ENCODE assay signal across 5 worm cellular contexts in genomic region chrIV:10820114-10820513, ce11.
TF ChIP-seq lines count a peak whose summit lies in the region.

No protein-coding gene starts in this region.

TF ChIP-seq in whole organism, L1 larva, 84 proteins besides CTCF, POLR2A, EP300 and RAD21:
- TF ChIP-seq C34B4.2 (tag; optimal IDR thresholded peaks at IDR 0.05; lab: Kevin White, UChicago) (no peak), blmp-1 (tag; optimal IDR thresholded peaks at IDR 0.05; lab: Kevin White, UChicago) (peak; percentile 12), lin-35 (GFP tag; optimal IDR thresholded peaks at IDR 0.05; lab: Kevin White, UChicago) (peak in 1 of 2 experiments; percentile 24)

TF ChIP-seq in whole organism, L2 larva, 48 proteins besides CTCF, POLR2A, EP300 and RAD21:
- TF ChIP-seq fos-1 (tag; optimal IDR thresholded peaks at IDR 0.05; lab: Kevin White, UChicago), result peak; percentile 22
- TF ChIP-seq unc-62 (GFP tag; optimal IDR thresholded peaks at IDR 0.05; lab: Kevin White, UChicago), result no peak

TF ChIP-seq in whole organism, L3 larva, 47 proteins besides CTCF, POLR2A, EP300 and RAD21:
- TF ChIP-seq nhr-67 (tag; optimal IDR thresholded peaks at IDR 0.05; lab: Kevin White, UChicago) (no peak), egl-5 (tag; optimal IDR thresholded peaks at IDR 0.05; lab: Kevin White, UChicago) (no peak), pqm-1 (tag; optimal IDR thresholded peaks at IDR 0.05; lab: Kevin White, UChicago) (peak; percentile 2), mdl-1 (tag; optimal IDR thresholded peaks at IDR 0.05; lab: Kevin White, UChicago) (no peak), eor-1 (tag; optimal IDR thresholded peaks at IDR 0.05; lab: Kevin White, UChicago) (no peak), ceh-82 (tag; optimal IDR thresholded peaks at IDR 0.05; lab: Kevin White, UChicago) (no peak), pha-4 (tag; optimal IDR thresholded peaks at IDR 0.05; lab: Kevin White, UChicago) (no peak), elt-2 (tag; optimal IDR thresholded peaks at IDR 0.05; lab: Kevin White, UChicago) (peak; percentile 69), nhr-77 (tag; optimal IDR thresholded peaks at IDR 0.05; lab: Kevin White, UChicago) (no peak), unc-39 (tag; optimal IDR thresholded peaks at IDR 0.05; lab: Kevin White, UChicago) (no peak), nfya-1 (tag; optimal IDR thresholded peaks at IDR 0.05; lab: Kevin White, UChicago; ENCODE audit: insufficient read depth) (peak; percentile 10), jun-1 (tag; optimal IDR thresholded peaks at IDR 0.05; lab: Kevin White, UChicago) (no peak), lin-39 (tag; optimal IDR thresholded peaks at IDR 0.05; lab: Kevin White, UChicago) (no peak), sea-2 (GFP tag; optimal IDR thresholded peaks at IDR 0.05; lab: Kevin White, UChicago) (no peak), fkh-10 (GFP tag; optimal IDR thresholded peaks at IDR 0.05; lab: Kevin White, UChicago) (no peak)
TF ChIP-seq in whole organism, L3 larva: peak in this region for 3.

TF ChIP-seq in whole organism, L4 larva, 104 proteins besides CTCF, POLR2A, EP300 and RAD21 (continues in another document):
- TF ChIP-seq dmd-9 (GFP tag; IDR thresholded peaks at IDR 0.05; lab: Robert Waterston, UW) (no peak), mep-1 (tag; optimal IDR thresholded peaks at IDR 0.05; lab: Kevin White, UChicago) (no peak), ceh-62 (tag; optimal IDR thresholded peaks at IDR 0.05; lab: Kevin White, UChicago) (no peak), jun-1 (tag; optimal IDR thresholded peaks at IDR 0.05; lab: Kevin White, UChicago) (no peak), pha-4 (GFP tag; IDR thresholded peaks at IDR 0.05; lab: Robert Waterston, UW) (no peak), pha-4 (tag; optimal IDR thresholded peaks at IDR 0.05; lab: Kevin White, UChicago) (no peak), rbr-2 (tag; optimal IDR thresholded peaks at IDR 0.05; lab: Kevin White, UChicago) (no peak), set-16 (GFP tag; IDR thresholded peaks at IDR 0.05; lab: Robert Waterston, UW) (no peak), ama-1 (optimal IDR thresholded peaks at IDR 0.05; lab: Kevin White, UChicago) (no peak), skn-1 (tag; optimal IDR thresholded peaks at IDR 0.05; lab: Kevin White, UChicago) (no peak), lin-13 (GFP tag; optimal IDR thresholded peaks at IDR 0.05; lab: Kevin White, UChicago) (no peak), aha-1 (tag; lab: Kevin White, UChicago) (peak; percentile 51), nhr-48 (tag; optimal IDR thresholded peaks at IDR 0.05; lab: Kevin White, UChicago) (no peak), dve-1 (tag; optimal IDR thresholded peaks at IDR 0.05; lab: Kevin White, UChicago; ENCODE audit: insufficient read depth) (peak; percentile 61), unc-62 (GFP tag; optimal IDR thresholded peaks at IDR 0.05 in 1 of 2; lab: Kevin White, UChicago) (peak in 1 of 2 experiments; percentile 76), unc-62 (tag; optimal IDR thresholded peaks at IDR 0.05; lab: Kevin White, UChicago) (no peak), unc-130 (GFP tag; optimal IDR thresholded peaks at IDR 0.05; lab: Kevin White, UChicago) (no peak), dmd-6 (GFP tag; IDR thresholded peaks at IDR 0.05; lab: Robert Waterston, UW) (peak; percentile 67), tag-97 (GFP tag; IDR thresholded peaks at IDR 0.05; lab: Robert Waterston, UW) (no peak), nhr-28 (tag; optimal IDR thresholded peaks at IDR 0.05; lab: Kevin White, UChicago) (peak; percentile 61), nhr-76 (tag; optimal IDR thresholded peaks at IDR 0.05; lab: Kevin White, UChicago) (no peak), daf-16 (GFP tag; optimal IDR thresholded peaks at IDR 0.05; lab: Kevin White, UChicago) (no peak), daf-16 (tag; optimal IDR thresholded peaks at IDR 0.05; lab: Kevin White, UChicago) (peak; percentile 73), F26F4.8 (GFP tag; conservative IDR thresholded peaks at IDR 0.05; lab: Robert Waterston, UW) (no peak), spr-3 (GFP tag; optimal IDR thresholded peaks at IDR 0.05; lab: Kevin White, UChicago) (no peak), nhr-42 (GFP tag; IDR thresholded peaks at IDR 0.05; lab: Robert Waterston, UW) (no peak), R02D3.7 (tag; optimal IDR thresholded peaks at IDR 0.05; lab: Kevin White, UChicago) (no peak), lin-29 (GFP tag; IDR thresholded peaks at IDR 0.05; lab: Robert Waterston, UW) (no peak), hlh-11 (tag; optimal IDR thresholded peaks at IDR 0.05; lab: Kevin White, UChicago) (peak; percentile 69), Y5F2A.4 (GFP tag; optimal IDR thresholded peaks at IDR 0.05; lab: Kevin White, UChicago) (no peak), daf-19 (GFP tag; conservative IDR thresholded peaks at IDR 0.05; lab: Robert Waterston, UW) (no peak), lir-3 (tag; optimal IDR thresholded peaks at IDR 0.05; lab: Kevin White, UChicago) (no peak), mxl-3 (GFP tag; optimal IDR thresholded peaks at IDR 0.05; lab: Kevin White, UChicago) (peak; percentile 17), nhr-77 (tag; optimal IDR thresholded peaks at IDR 0.05; lab: Kevin White, UChicago) (no peak), zip-2 (tag; optimal IDR thresholded peaks at IDR 0.05; lab: Kevin White, UChicago) (no peak), snpc-4 (tag; optimal IDR thresholded peaks at IDR 0.05; lab: Kevin White, UChicago) (no peak), nhr-25 (tag; optimal IDR thresholded peaks at IDR 0.05; lab: Kevin White, UChicago; ENCODE audit: borderline replicate concordance, insufficient read depth) (no peak), T20F7.1 (GFP tag; optimal IDR thresholded peaks at IDR 0.05; lab: Kevin White, UChicago) (no peak), ZK546.5 (tag; optimal IDR thresholded peaks at IDR 0.05; lab: Kevin White, UChicago) (no peak)

TF ChIP-seq in whole organism, young adult, 124 proteins besides CTCF, POLR2A, EP300 and RAD21:
- TF ChIP-seq hmg-20 (GFP tag; IDR thresholded peaks at IDR 0.05; lab: Robert Waterston, UW) (no peak), attf-5 (GFP tag; optimal IDR thresholded peaks at IDR 0.05; lab: Kevin White, UChicago) (peak; percentile 49), atf-7 (tag; optimal IDR thresholded peaks at IDR 0.05; lab: Kevin White, UChicago) (peak; percentile 33), bed-1 (GFP tag; IDR thresholded peaks at IDR 0.05; lab: Robert Waterston, UW) (no peak), madf-3 (GFP tag; IDR thresholded peaks at IDR 0.05; lab: Robert Waterston, UW) (no peak), dox-1 (GFP tag; IDR thresholded peaks at IDR 0.05; lab: Robert Waterston, UW) (peak; percentile 37; the same call in 1 of the 2 replicates), let-607 (tag; optimal IDR thresholded peaks at IDR 0.05; lab: Kevin White, UChicago) (peak in 1 of 2 experiments; percentile 41), cebp-1 (GFP tag; IDR thresholded peaks at IDR 0.05; lab: Robert Waterston, UW) (no peak), cebp-1 (tag; optimal IDR thresholded peaks at IDR 0.05; lab: Kevin White, UChicago) (peak; percentile 21), nhr-27 (tag; optimal IDR thresholded peaks at IDR 0.05; lab: Kevin White, UChicago) (no peak), hmg-1.2 (GFP tag; IDR thresholded peaks at IDR 0.05; lab: Robert Waterston, UW) (0 out of 2 replicates have a peak, but pooled peaks have one; percentile 10), nhr-80 (tag; optimal IDR thresholded peaks at IDR 0.05; lab: Kevin White, UChicago) (peak; percentile 87)
TF ChIP-seq in whole organism, young adult: peak in this region for 7.
